Worm (Caenorhabditis elegans): ENCODE results near the gene Y39G8B.5.
"Not testable (repeated sequence)": the region's sequence is repeated elsewhere in the genome, so short reads cannot be mapped to it uniquely, and the experiment has no call there.

DNA sequence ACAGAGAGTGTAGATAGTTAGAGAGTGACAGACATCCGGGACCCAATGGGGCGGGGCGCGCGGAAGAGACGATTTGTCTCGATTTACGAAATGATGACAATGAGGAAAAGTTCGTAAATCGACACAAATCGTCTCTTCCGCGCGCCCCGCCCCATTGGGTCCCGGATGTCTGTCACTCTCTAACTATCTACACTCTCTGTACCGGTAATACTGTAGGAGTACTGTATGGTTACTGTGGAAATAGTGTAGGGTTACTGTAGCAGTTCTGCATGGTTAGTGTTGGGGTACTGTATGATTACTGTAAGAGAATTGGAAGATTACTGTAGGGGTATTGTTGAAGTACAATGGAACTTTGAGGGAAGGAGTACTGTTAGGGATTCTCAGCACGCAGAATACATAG is 29.6 kb upstream of the Y39G8B.5 start, which contains the start of gene F01D5.10:
- TF ChIP-seq flt-1 (GFP tag; IDR thresholded peaks at IDR 0.05); ztf-23 (GFP tag; IDR thresholded peaks at IDR 0.05); ref-1 (GFP tag; conservative IDR thresholded peaks at IDR 0.05): not testable (repeated sequence)
